Worm (Caenorhabditis elegans) whole organism, late embryonic: Measurements from ENCODE around the gene F01E11.18.

Experiments
- C08G9.2 ChIP-seq: sonication (generic microtip); optimal IDR thresholded peaks from 2 replicates; lab custom pipeline; 2016; ENCODE audit warnings: mild to moderate bottlenecking, missing genetic modification characterization, moderate library complexity, missing compliant biosample characterization
- K02D7.2 ChIP-seq: sonication (generic microtip); optimal IDR thresholded peaks from 2 replicates; lab custom pipeline; 2017; ENCODE audit warnings: mild to moderate bottlenecking, missing genetic modification characterization, missing compliant biosample characterization
- K09A11.1 ChIP-seq: sonication (generic microtip); optimal IDR thresholded peaks from 2 replicates; lab custom pipeline; 2017; ENCODE audit warnings: antibody characterized with exemption, mild to moderate bottlenecking, missing genetic modification characterization, missing compliant biosample characterization; ENCODE audit not compliant: insufficient read depth
- T23F11.4 ChIP-seq: fragments of 200-800 bp; sonication (Bioruptor generic); optimal IDR thresholded peaks from 2 replicates; lab custom pipeline; 2018; ENCODE audit warnings: mild to moderate bottlenecking, missing genetic modification characterization, missing compliant biosample characterization
- Y22D7AL.16 ChIP-seq: sonication (generic microtip); optimal IDR thresholded peaks from 2 replicates; lab custom pipeline; 2016; ENCODE audit warnings: missing genetic modification characterization, missing compliant biosample characterization
- ahr-1 ChIP-seq: sonication (generic microtip); optimal IDR thresholded peaks from 2 replicates; lab custom pipeline; 2016; ENCODE audit warnings: missing genetic modification characterization, missing compliant biosample characterization
- ama-1 ChIP-seq: fragments of 150-350 bp; optimal IDR thresholded peaks from 2 replicates; lab custom pipeline; 2014
- ceh-19 ChIP-seq: fragments of 200-800 bp; sonication (Bioruptor generic); optimal IDR thresholded peaks from 2 replicates; lab custom pipeline; 2018; ENCODE audit warnings: mild to moderate bottlenecking, missing genetic modification characterization, missing compliant biosample characterization
- ceh-22 ChIP-seq: sonication (generic microtip); optimal IDR thresholded peaks from 2 replicates; lab custom pipeline; 2017; ENCODE audit warnings: missing biosample characterization, missing genetic modification characterization
- ceh-30 ChIP-seq: fragments of 150-350 bp; optimal IDR thresholded peaks from 2 replicates; lab custom pipeline; 2014; ENCODE audit warnings: missing biosample characterization, missing genetic modification characterization
- ceh-31 ChIP-seq: sonication (generic microtip); optimal IDR thresholded peaks from 2 replicates; lab custom pipeline; 2016; ENCODE audit warnings: missing genetic modification characterization, missing compliant biosample characterization
- ceh-34 ChIP-seq: sonication (generic microtip); optimal IDR thresholded peaks from 2 replicates; lab custom pipeline; 2016; ENCODE audit warnings: mild to moderate bottlenecking, missing genetic modification characterization, missing compliant biosample characterization
- ceh-45 ChIP-seq: fragments of 200-800 bp; sonication (Bioruptor generic); IDR thresholded peaks from 2 replicates; pipeline ENCODE4 v1.3.6; 2022; ENCODE audit warnings: missing genetic modification reagents, missing genetic modification characterization, missing compliant biosample characterization
- ceh-48 ChIP-seq: sonication (generic microtip); optimal IDR thresholded peaks from 2 replicates; lab custom pipeline; 2016; ENCODE audit warnings: missing genetic modification characterization, inconsistent platforms, missing compliant biosample characterization
- ceh-6 ChIP-seq: fragments of 200-800 bp; sonication (Bioruptor generic); optimal IDR thresholded peaks from 2 replicates; lab custom pipeline; 2018; ENCODE audit warnings: mild to moderate bottlenecking, missing genetic modification characterization, missing compliant biosample characterization
- ceh-9 ChIP-seq: sonication (generic microtip); optimal IDR thresholded peaks from 2 replicates; lab custom pipeline; 2016; ENCODE audit warnings: mild to moderate bottlenecking, missing genetic modification characterization, inconsistent platforms, missing compliant biosample characterization
- che-1 ChIP-seq: sonication (generic microtip); optimal IDR thresholded peaks from 2 replicates; lab custom pipeline; 2016; ENCODE audit warnings: mild to moderate bottlenecking, missing genetic modification characterization, missing compliant biosample characterization
- dmd-4 ChIP-seq: sonication (generic microtip); optimal IDR thresholded peaks from 2 replicates; lab custom pipeline; 2016; ENCODE audit warnings: borderline replicate concordance, missing genetic modification characterization, missing compliant biosample characterization
- dve-1 ChIP-seq: sonication (generic microtip); optimal IDR thresholded peaks from 2 replicates; lab custom pipeline; 2017; ENCODE audit warnings: antibody characterized with exemption, mild to moderate bottlenecking, missing genetic modification characterization, missing compliant biosample characterization
- fkh-6 ChIP-seq: sonication (generic microtip); optimal IDR thresholded peaks from 2 replicates; lab custom pipeline; 2016; ENCODE audit warnings: missing genetic modification characterization, missing compliant biosample characterization
- gmeb-2 ChIP-seq: sonication (generic microtip); optimal IDR thresholded peaks from 2 replicates; lab custom pipeline; 2016; ENCODE audit warnings: missing genetic modification characterization, inconsistent platforms, missing compliant biosample characterization
- hlh-13 ChIP-seq: fragments of 200-800 bp; sonication (Bioruptor generic); optimal IDR thresholded peaks from 2 replicates; lab custom pipeline; 2018; ENCODE audit warnings: mild to moderate bottlenecking, missing genetic modification characterization, missing compliant biosample characterization
- hlh-15 ChIP-seq: sonication (generic microtip); optimal IDR thresholded peaks from 2 replicates; lab custom pipeline; 2016; ENCODE audit warnings: missing genetic modification characterization, missing compliant biosample characterization
- hlh-8 ChIP-seq: sonication (generic microtip); optimal IDR thresholded peaks from 2 replicates; lab custom pipeline; 2016; ENCODE audit warnings: missing genotype, missing genetic modification characterization, missing compliant biosample characterization
- lin-11 ChIP-seq: fragments of 200-800 bp; sonication (Bioruptor generic); optimal IDR thresholded peaks from 2 replicates; lab custom pipeline; 2018; ENCODE audit warnings: mild to moderate bottlenecking, missing genetic modification characterization, missing compliant biosample characterization
- nhr-11 ChIP-seq: fragments of 150-350 bp; optimal IDR thresholded peaks from 2 replicates; lab custom pipeline; 2014; ENCODE audit warnings: missing biosample characterization, missing genetic modification characterization
- npax-4 ChIP-seq: sonication (generic microtip); optimal IDR thresholded peaks from 2 replicates; lab custom pipeline; 2016; ENCODE audit warnings: missing genetic modification characterization, missing compliant biosample characterization
- pag-3 ChIP-seq: sonication (generic microtip); optimal IDR thresholded peaks from 2 replicates; lab custom pipeline; 2016; ENCODE audit warnings: missing compliant biosample characterization, missing genetic modification characterization, borderline replicate concordance
- pax-1 ChIP-seq: fragments of 150-350 bp; optimal IDR thresholded peaks from 2 replicates; lab custom pipeline; 2014; ENCODE audit warnings: missing biosample characterization, missing genetic modification characterization
- pha-4 ChIP-seq: fragments of 150-350 bp; optimal IDR thresholded peaks from 2 replicates; lab custom pipeline; 2018; ENCODE audit warnings: missing biosample characterization, missing genetic modification reagents, missing genetic modification characterization
- pqm-1 ChIP-seq: sonication (generic microtip); optimal IDR thresholded peaks from 2 replicates; lab custom pipeline; 2016; ENCODE audit warnings: missing genetic modification characterization, missing compliant biosample characterization
- pros-1 ChIP-seq: fragments of 150-350 bp; optimal IDR thresholded peaks from 2 replicates; lab custom pipeline; 2014; ENCODE audit warnings: missing biosample characterization, missing genetic modification reagents, missing genetic modification characterization
- ref-2 ChIP-seq: sonication (generic microtip); optimal IDR thresholded peaks from 2 replicates; lab custom pipeline; 2016; ENCODE audit warnings: missing genetic modification characterization, missing compliant biosample characterization
- rnt-1 ChIP-seq: sonication (generic microtip); optimal IDR thresholded peaks from 2 replicates; lab custom pipeline; 2016; ENCODE audit warnings: missing genetic modification characterization, missing compliant biosample characterization
- sdc-2 ChIP-seq: sonication (generic microtip); optimal IDR thresholded peaks from 2 replicates; lab custom pipeline; 2016; ENCODE audit warnings: missing genotype, missing genetic modification characterization, missing compliant biosample characterization
- sox-4 ChIP-seq: sonication (generic microtip); optimal IDR thresholded peaks from 2 replicates; lab custom pipeline; 2017; ENCODE audit warnings: mild to moderate bottlenecking, missing genetic modification characterization, inconsistent platforms, missing compliant biosample characterization
- syd-9 ChIP-seq: sonication (generic microtip); optimal IDR thresholded peaks from 2 replicates; lab custom pipeline; 2016; ENCODE audit warnings: mild to moderate bottlenecking, missing genetic modification characterization, moderate library complexity, missing compliant biosample characterization
- ttx-3 ChIP-seq: sonication (generic microtip); optimal IDR thresholded peaks from 2 replicates; lab custom pipeline; 2016; ENCODE audit warnings: missing genetic modification reagents, missing genetic modification characterization, missing compliant biosample characterization
- unc-3 ChIP-seq, 2 experiments: fragments of 200-800 bp in 1 of 2; sonication (Bioruptor generic) in 1 of 2; sonication (generic microtip) in 1 of 2; conservative IDR thresholded peaks in 1 of 2; optimal IDR thresholded peaks in 1 of 2; 2 replicates each; pipeline versions ENCODE4 v1.3.6 to Lab custom; 2016 to 2022; ENCODE audit warnings: missing compliant biosample characterization in 2 of 2, missing genetic modification characterization in 2 of 2, missing genetic modification reagents in 1 of 2
- ztf-16 ChIP-seq: sonication (generic microtip); optimal IDR thresholded peaks from 2 replicates; lab custom pipeline; 2017; ENCODE audit warnings: missing genetic modification characterization, missing compliant biosample characterization

F01E11.18 gene

ce11 chrX:6989342-6989741 lies at the start of gene F01E11.18:
Gene F01E11.18 (plus strand): TSS chrX:6989642.
- TF ChIP-seq ama-1, result no peak
- no peak for TF ChIP-seq dve-1
- TF ChIP-seq ztf-16 (tag; lab: Kevin White, UChicago), result no peak
- no peak for TF ChIP-seq hlh-8 (tag; lab: Kevin White, UChicago)
- TF ChIP-seq che-1 (tag; lab: Kevin White, UChicago), result no peak
- no peak for TF ChIP-seq ttx-3 (tag; lab: Kevin White, UChicago)
- no peak for TF ChIP-seq pros-1 (tag; lab: Kevin White, UChicago)
- TF ChIP-seq ceh-9 (tag; lab: Kevin White, UChicago), result no peak
- TF ChIP-seq gmeb-2 (tag; lab: Kevin White, UChicago), result no peak
- no peak for TF ChIP-seq nhr-11 (tag; lab: Kevin White, UChicago)
- no peak for TF ChIP-seq unc-3 (GFP tag; conservative IDR thresholded peaks at IDR 0.05; lab: Robert Waterston, UW)
- no peak for TF ChIP-seq unc-3 (tag; optimal IDR thresholded peaks at IDR 0.05; lab: Kevin White, UChicago)
- TF ChIP-seq K09A11.1 (tag; lab: Kevin White, UChicago), result no peak
- TF ChIP-seq pag-3 (tag; lab: Kevin White, UChicago), result no peak
- TF ChIP-seq, all 69 proteins: peak for 0

DNA sequence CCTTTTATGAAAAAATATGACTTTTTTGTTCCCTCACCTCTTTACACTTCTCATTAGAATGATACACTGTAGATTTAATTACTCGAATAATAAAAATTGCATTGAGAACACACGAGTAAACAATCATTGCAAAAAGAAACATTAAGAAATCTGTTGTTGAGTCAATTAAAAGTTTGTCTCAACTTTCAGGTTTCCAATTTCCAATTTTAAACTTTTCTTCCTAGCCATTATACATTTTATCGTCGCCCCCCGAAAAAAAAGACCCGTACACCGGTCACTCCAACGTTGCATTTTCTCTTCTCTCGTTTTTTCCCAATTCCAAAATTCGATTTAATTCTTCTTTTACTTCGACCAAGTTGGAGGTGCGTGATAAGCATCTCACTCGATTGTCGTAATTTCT lies 49.5 kb upstream of the F01E11.18 start, which contains the start of gene C16E9.1:
Gene C16E9.1 (plus strand): TSS at position 301 of the 400 bp plus-strand sequence.
- TF ChIP-seq ceh-30 (tag; lab: Kevin White, UChicago) (no peak), ceh-45 (GFP tag; lab: Robert Waterston, UW) (no peak), Y22D7AL.16 (tag; lab: Kevin White, UChicago) (no peak), K09A11.1 (tag; lab: Kevin White, UChicago) (no peak), ceh-9 (tag; lab: Kevin White, UChicago) (no peak), hlh-15 (tag; lab: Kevin White, UChicago) (no peak), npax-4 (tag; lab: Kevin White, UChicago) (no peak), ceh-19 (no peak)
- TF ChIP-seq, all 69 proteins: peak for 0

ce11 chrX:6940775-6941174 lies 48.7 kb upstream of the F01E11.18 start:
- TF ChIP-seq ceh-22, result no peak
- no peak for TF ChIP-seq ref-2
- TF ChIP-seq T23F11.4, result no peak
- no peak for TF ChIP-seq unc-3 (GFP tag; conservative IDR thresholded peaks at IDR 0.05; lab: Robert Waterston, UW)
- no peak for TF ChIP-seq unc-3 (tag; optimal IDR thresholded peaks at IDR 0.05; lab: Kevin White, UChicago)
- no peak for TF ChIP-seq ceh-9 (tag; lab: Kevin White, UChicago)
- TF ChIP-seq ceh-48, result no peak
- no peak for TF ChIP-seq pax-1 (tag; lab: Kevin White, UChicago)
- TF ChIP-seq ceh-34, result no peak
- no peak for TF ChIP-seq hlh-15 (tag; lab: Kevin White, UChicago)
- TF ChIP-seq lin-11 (tag; lab: Kevin White, UChicago), result no peak
- no peak for TF ChIP-seq ceh-31 (tag; lab: Kevin White, UChicago)
- TF ChIP-seq sox-4 (tag; lab: Kevin White, UChicago), result no peak
- TF ChIP-seq K02D7.2 (tag; lab: Kevin White, UChicago), result no peak
- TF ChIP-seq C08G9.2, result no peak
- TF ChIP-seq, all 69 proteins: peak for 0

ce11 chrX:6941711-6942110 lies 47.7 kb upstream of the F01E11.18 start:
- TF ChIP-seq pha-4 (tag; lab: Kevin White, UChicago) (no peak), rnt-1 (tag; lab: Kevin White, UChicago) (no peak), dmd-4 (tag; lab: Kevin White, UChicago) (no peak), lin-11 (tag; lab: Kevin White, UChicago) (no peak), pag-3 (tag; lab: Kevin White, UChicago) (no peak), ahr-1 (no peak), ceh-6 (GFP tag; lab: Kevin White, UChicago) (no peak), syd-9 (tag; lab: Kevin White, UChicago) (no peak), ceh-31 (tag; lab: Kevin White, UChicago) (no peak), ama-1 (no peak), ztf-16 (tag; lab: Kevin White, UChicago) (no peak), hlh-13 (GFP tag; lab: Kevin White, UChicago) (no peak), sdc-2 (tag; lab: Kevin White, UChicago) (no peak), pqm-1 (tag; lab: Kevin White, UChicago) (no peak), ref-2 (no peak), fkh-6 (tag; lab: Kevin White, UChicago) (no peak)
- TF ChIP-seq, all 69 proteins: peak for 0
